Worm (Caenorhabditis elegans): Measurements from ENCODE around the gene F11E6.4.

- no peak for TF ChIP-seq nhr-12 (tag; optimal IDR thresholded peaks at IDR 0.05)
- no peak for TF ChIP-seq M03D4.4 (tag; optimal IDR thresholded peaks at IDR 0.05)
- TF ChIP-seq lin-32 (GFP tag; optimal IDR thresholded peaks at IDR 0.05): no peak
- TF ChIP-seq pha-4 (tag; optimal IDR thresholded peaks at IDR 0.05): no peak
- TF ChIP-seq snpc-4 (tag; optimal IDR thresholded peaks at IDR 0.05): no peak
- no peak for TF ChIP-seq unc-39 (tag; optimal IDR thresholded peaks at IDR 0.05)
- TF ChIP-seq nhr-237 (tag; optimal IDR thresholded peaks at IDR 0.05): no peak
- no peak for TF ChIP-seq unc-62 (GFP tag; optimal IDR thresholded peaks at IDR 0.05)
Observed at ce11 chrIV:17467325-17467724, 2.8 kb downstream of the F11E6.4 start, which contains the start of gene elo-2.
